Fruit fly (Drosophila melanogaster): ENCODE results near the gene CG8565.

The CG8565 gene

dm6 chrX:15844139-15844538 is 6.5 kb downstream of the CG8565 start, which contains the start of the genes ArgRS and CG8578 (continued):
- TF ChIP-seq CG8281 (tag; optimal IDR thresholded peaks at IDR 0.05) = no peak
- peak; percentile 43 for TF ChIP-seq CG7786 (GFP tag; optimal IDR thresholded peaks at IDR 0.05)
- no peak for TF ChIP-seq bcd (GFP tag; optimal IDR thresholded peaks at IDR 0.05)
- peak; percentile 91 for TF ChIP-seq knrl (GFP tag; IDR thresholded peaks at IDR 0.05; ENCODE audit: partially characterized antibody)
- peak; percentile 71 for TF ChIP-seq CG14441 (GFP tag; IDR thresholded peaks at IDR 0.05)
- no peak for TF ChIP-seq Fer2 (tag; optimal IDR thresholded peaks at IDR 0.05)
- TF ChIP-seq nerfin-1 (tag; optimal IDR thresholded peaks at IDR 0.05) = peak; percentile 23
- peak; percentile 16 for TF ChIP-seq Bteb2 (GFP tag; optimal IDR thresholded peaks at IDR 0.05)
- peak; percentile 13 for TF ChIP-seq Dip3 (GFP tag; optimal IDR thresholded peaks at IDR 0.05)
- no peak for TF ChIP-seq Deaf1 (tag; optimal IDR thresholded peaks at IDR 0.05)
- TF ChIP-seq CG12769 (tag; optimal IDR thresholded peaks at IDR 0.05) = no peak
- TF ChIP-seq onecut (GFP tag; IDR thresholded peaks at IDR 0.05) = peak; percentile 39
- peak; percentile 80 for TF ChIP-seq Side (GFP tag; optimal IDR thresholded peaks at IDR 0.05)
- no peak for TF ChIP-seq odd (GFP tag; optimal IDR thresholded peaks at IDR 0.05)
- no peak for TF ChIP-seq CG2889 (GFP tag; IDR thresholded peaks at IDR 0.05)
- TF ChIP-seq br (optimal IDR thresholded peaks at IDR 0.05) = no peak
- no peak for TF ChIP-seq CG2202 (tag; optimal IDR thresholded peaks at IDR 0.05)
- TF ChIP-seq ato (GFP tag; IDR thresholded peaks at IDR 0.05; ENCODE audit: partially characterized antibody) = no peak
- no peak; the same call in 1 of the 2 replicates for TF ChIP-seq wor (GFP tag; IDR thresholded peaks at IDR 0.05)
- TF ChIP-seq CG10979 (tag; optimal IDR thresholded peaks at IDR 0.05) = peak; percentile 21
- TF ChIP-seq D (optimal IDR thresholded peaks at IDR 0.05) = peak; percentile 77
- no peak for TF ChIP-seq D (GFP tag; optimal IDR thresholded peaks at IDR 0.05)
- TF ChIP-seq Lim3 (GFP tag; IDR thresholded peaks at IDR 0.05) = no peak
- peak; percentile 27; the same call in 1 of the 2 replicates for TF ChIP-seq CG17328 (GFP tag; IDR thresholded peaks at IDR 0.05)
- peak; percentile 71; the same call in 2 of the 3 replicates for TF ChIP-seq CG11093 (GFP tag; IDR thresholded peaks at IDR 0.05)
- peak; percentile 64 for TF ChIP-seq CG14710 (tag; optimal IDR thresholded peaks at IDR 0.05)
- TF ChIP-seq Myb (GFP tag; optimal IDR thresholded peaks at IDR 0.05) = peak; percentile 42
- TF ChIP-seq CG16779 (GFP tag; IDR thresholded peaks at IDR 0.05) = no peak
- TF ChIP-seq Gsc (GFP tag; IDR thresholded peaks at IDR 0.05) = no peak
- TF ChIP-seq Dfd (GFP tag; optimal IDR thresholded peaks at IDR 0.05) = no peak
- peak; percentile 32; the same call in 1 of the 2 replicates for TF ChIP-seq al (GFP tag; IDR thresholded peaks at IDR 0.05)
- no peak for TF ChIP-seq eyg (GFP tag; optimal IDR thresholded peaks at IDR 0.05)
- 0 out of 3 replicates have a peak, but pooled peaks have one; percentile 36 for TF ChIP-seq CG34422 (GFP tag; IDR thresholded peaks at IDR 0.05)
- TF ChIP-seq cwo (GFP tag; optimal IDR thresholded peaks at IDR 0.05) = no peak
- no peak for TF ChIP-seq dimm (GFP tag; IDR thresholded peaks at IDR 0.05)
- no peak for TF ChIP-seq abd-A (tag; optimal IDR thresholded peaks at IDR 0.05)
- peak; percentile 21 for TF ChIP-seq CG1792 (GFP tag; optimal IDR thresholded peaks at IDR 0.05)
- peak; percentile 26; the same call in 1 of the 2 replicates for TF ChIP-seq CG2129 (GFP tag; IDR thresholded peaks at IDR 0.05; ENCODE audit: partially characterized antibody)
- no peak for TF ChIP-seq CG43689 (GFP tag; IDR thresholded peaks at IDR 0.05)
- TF ChIP-seq Hey (tag; optimal IDR thresholded peaks at IDR 0.05) = no peak
- TF ChIP-seq chinmo (GFP tag; IDR thresholded peaks at IDR 0.05; ENCODE audit: partially characterized antibody) = peak; percentile 72; the same call in 2 of the 4 replicates
- no peak for TF ChIP-seq lab (GFP tag; optimal IDR thresholded peaks at IDR 0.05)
- TF ChIP-seq Aef1 (GFP tag; IDR thresholded peaks at IDR 0.05) = peak; percentile 63; the same call in 2 of the 3 replicates
- TF ChIP-seq dmrt11E (tag; optimal IDR thresholded peaks at IDR 0.05) = peak; percentile 12
- peak; percentile 7 for TF ChIP-seq CG8944 (GFP tag; optimal IDR thresholded peaks at IDR 0.05)
- no peak for TF ChIP-seq nom (GFP tag; optimal IDR thresholded peaks at IDR 0.05)
- peak; percentile 54 for TF ChIP-seq pb (GFP tag; optimal IDR thresholded peaks at IDR 0.05)
- no peak for TF ChIP-seq CG13894 (tag; optimal IDR thresholded peaks at IDR 0.05)
- no peak for TF ChIP-seq ems (GFP tag; optimal IDR thresholded peaks at IDR 0.05)
- no peak for TF ChIP-seq Awh (GFP tag; IDR thresholded peaks at IDR 0.05)
- peak in 1 of 2 experiments; percentile 71 for TF ChIP-seq crp (GFP tag; optimal IDR thresholded peaks at IDR 0.05)

Data from whole organism, embryonic.